Fruit fly (Drosophila melanogaster): ENCODE data around the gene RpL36A.

Gene RpL36A

DNA sequence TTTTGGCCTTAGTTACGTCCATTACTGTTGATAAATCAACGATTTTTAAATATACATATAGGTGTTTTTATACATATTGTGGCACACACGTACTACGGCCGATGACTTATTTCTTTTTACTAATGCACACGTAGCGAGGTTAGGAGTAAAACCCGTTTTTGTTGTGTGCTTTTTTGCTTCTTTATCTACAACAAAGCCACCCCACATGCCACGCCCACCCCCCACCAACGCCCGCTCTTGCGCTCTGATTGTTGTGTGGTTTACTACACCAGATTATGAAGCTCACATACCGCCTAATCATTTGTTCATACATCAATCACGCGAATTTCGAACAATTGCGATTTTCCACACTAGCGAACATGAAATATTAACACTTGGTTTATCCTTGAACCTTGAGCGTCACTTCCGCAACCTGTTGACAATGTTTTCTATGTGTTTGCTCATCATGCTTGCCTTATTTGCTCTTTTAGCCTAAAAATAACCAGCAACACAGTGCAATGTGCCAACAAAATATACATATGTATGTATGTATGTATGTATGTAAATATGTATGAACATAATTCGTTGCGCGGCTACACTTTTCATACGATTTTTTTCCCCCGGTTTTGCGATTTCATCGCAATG lies 49.5 kb downstream of the RpL36A start (continued):
- TF ChIP-seq Trl (optimal IDR thresholded peaks at IDR 0.05) (peak in 1 of 2 experiments; percentile 21), Trl (GFP tag; optimal IDR thresholded peaks at IDR 0.05) (no peak), CG14965 (GFP tag; optimal IDR thresholded peaks at IDR 0.05; ENCODE audit: borderline replicate concordance) (no peak), Nf-YC (tag; optimal IDR thresholded peaks at IDR 0.05) (no peak), ind (GFP tag; optimal IDR thresholded peaks at IDR 0.05) (no peak), CG14441 (GFP tag; IDR thresholded peaks at IDR 0.05) (0 out of 2 replicates have a peak, but pooled peaks have one; percentile 35), cato (GFP tag; optimal IDR thresholded peaks at IDR 0.05; ENCODE audit: borderline replicate concordance) (no peak), unpg (GFP tag; optimal IDR thresholded peaks at IDR 0.05) (no peak), zfh2 (GFP tag; optimal IDR thresholded peaks at IDR 0.05) (peak; percentile 13), Ptx1 (GFP tag; IDR thresholded peaks at IDR 0.05) (0 out of 2 replicates have a peak, but pooled peaks have one; percentile 5), Aef1 (GFP tag; IDR thresholded peaks at IDR 0.05) (no peak), HLH4C (GFP tag; IDR thresholded peaks at IDR 0.05; ENCODE audit: partially characterized antibody) (no peak), Awh (GFP tag; IDR thresholded peaks at IDR 0.05) (peak; percentile 27; the same call in 1 of the 2 replicates), az2 (GFP tag; optimal IDR thresholded peaks at IDR 0.05) (no peak), chinmo (GFP tag; IDR thresholded peaks at IDR 0.05; ENCODE audit: partially characterized antibody) (0 out of 4 replicates have a peak, but pooled peaks have one; percentile 20), tgo (GFP tag; IDR thresholded peaks at IDR 0.05) (no peak), Med (GFP tag) (peak; percentile 76), seq (GFP tag; IDR thresholded peaks at IDR 0.05) (no peak), HmgD (GFP tag; optimal IDR thresholded peaks at IDR 0.05) (no peak), abd-A (tag; optimal IDR thresholded peaks at IDR 0.05) (peak; percentile 48), pnt (GFP tag; optimal IDR thresholded peaks at IDR 0.05) (no peak), CG1602 (GFP tag; optimal IDR thresholded peaks at IDR 0.05) (no peak), CG3726 (GFP tag; IDR thresholded peaks at IDR 0.05) (no peak), twi (tag; optimal IDR thresholded peaks at IDR 0.05) (no peak), CG7786 (GFP tag; optimal IDR thresholded peaks at IDR 0.05) (no peak), HmgZ (tag; optimal IDR thresholded peaks at IDR 0.05) (no peak), sug (tag; optimal IDR thresholded peaks at IDR 0.05) (peak; percentile 58), otp (GFP tag; IDR thresholded peaks at IDR 0.05) (no peak), Dip3 (GFP tag; optimal IDR thresholded peaks at IDR 0.05) (no peak), H15 (GFP tag; IDR thresholded peaks at IDR 0.05) (no peak), CG7357 (GFP tag; IDR thresholded peaks at IDR 0.05) (no peak), fd96Cb (tag; optimal IDR thresholded peaks at IDR 0.05) (no peak), CG6272 (GFP tag; IDR thresholded peaks at IDR 0.05) (no peak), H2.0 (GFP tag; IDR thresholded peaks at IDR 0.05) (no peak), CG12219 (GFP tag; optimal IDR thresholded peaks at IDR 0.05) (peak; percentile 12), CG30020 (tag; optimal IDR thresholded peaks at IDR 0.05) (no peak), Dad (GFP tag; optimal IDR thresholded peaks at IDR 0.05) (no peak), pb (GFP tag; optimal IDR thresholded peaks at IDR 0.05) (no peak), sna (GFP tag; IDR thresholded peaks at IDR 0.05; ENCODE audit: partially characterized antibody) (no peak), CG7987 (GFP tag; optimal IDR thresholded peaks at IDR 0.05) (no peak), CG12391 (tag; optimal IDR thresholded peaks at IDR 0.05) (no peak), CG10274 (GFP tag; optimal IDR thresholded peaks at IDR 0.05) (no peak), HHEX (GFP tag; optimal IDR thresholded peaks at IDR 0.05) (no peak), slou (GFP tag; optimal IDR thresholded peaks at IDR 0.05) (no peak), CG12942 (GFP tag; optimal IDR thresholded peaks at IDR 0.05) (no peak), disco-r (GFP tag; optimal IDR thresholded peaks at IDR 0.05) (no peak), lov (optimal IDR thresholded peaks at IDR 0.05) (no peak), lov (GFP tag; IDR thresholded peaks at IDR 0.05) (no peak), CG10462 (GFP tag; optimal IDR thresholded peaks at IDR 0.05) (no peak), Rfx (GFP tag; IDR thresholded peaks at IDR 0.05) (no peak; the same call in 1 of the 2 replicates), crp (GFP tag; optimal IDR thresholded peaks at IDR 0.05) (no peak), btn (GFP tag; optimal IDR thresholded peaks at IDR 0.05) (no peak)
